Worm (Caenorhabditis elegans): ENCODE results near the gene fbxb-15.

DNA sequence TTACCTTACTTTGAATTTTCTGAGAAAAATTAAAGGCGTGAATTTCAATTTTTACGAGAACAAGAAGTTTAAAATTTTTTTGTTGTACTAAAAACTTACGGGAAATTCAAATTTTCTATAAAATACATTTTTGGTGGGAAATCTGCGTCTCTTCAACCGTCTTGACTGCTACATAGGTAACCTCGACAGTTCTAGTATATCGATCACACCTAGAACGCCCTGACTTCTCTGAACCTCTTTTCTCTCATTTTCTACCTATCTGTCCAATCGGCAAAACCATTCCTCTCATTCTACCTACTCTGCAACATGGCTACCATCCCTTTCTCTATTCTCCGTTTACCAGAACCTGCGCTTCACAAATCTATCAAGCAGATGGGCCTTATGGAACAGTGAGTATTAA, 30.4 kb upstream of the fbxb-15 start, which contains the start of gene fbxb-25:
- TF ChIP-seq hnd-1 (tag; optimal IDR thresholded peaks at IDR 0.05), result no peak
- no peak for TF ChIP-seq flt-1 (GFP tag; IDR thresholded peaks at IDR 0.05)
- TF ChIP-seq tra-4 (tag; optimal IDR thresholded peaks at IDR 0.05), result no peak
- TF ChIP-seq tbx-11 (GFP tag; IDR thresholded peaks at IDR 0.05), result no peak
- no peak for TF ChIP-seq F13C5.2 (tag; optimal IDR thresholded peaks at IDR 0.05)

All from whole organism, early embryonic.